Worm (Caenorhabditis elegans) whole organism, L2 larva: Measurements from ENCODE around the gene C48D1.5.

Source experiments
- C34F6.9 ChIP-seq: fragments of 150-350 bp; optimal IDR thresholded peaks from 2 replicates; lab custom pipeline; 2014; ENCODE audit warnings: missing biosample characterization, missing genetic modification characterization
- F13H6.1 ChIP-seq: sonication (generic microtip); optimal IDR thresholded peaks from 2 replicates; lab custom pipeline; 2016; ENCODE audit warnings: missing genetic modification characterization, missing compliant biosample characterization
- R02D3.7 ChIP-seq: fragments of 150-350 bp; optimal IDR thresholded peaks from 2 replicates; lab custom pipeline; 2014; ENCODE audit warnings: missing biosample characterization, missing genetic modification characterization
- Y55F3AM.14 ChIP-seq: fragments of 200-800 bp; sonication (Bioruptor generic); optimal IDR thresholded peaks from 2 replicates; lab custom pipeline; 2018; ENCODE audit warnings: mild to moderate bottlenecking, missing genetic modification characterization, missing compliant biosample characterization
- ZK546.5 ChIP-seq: sonication (generic microtip); optimal IDR thresholded peaks from 2 replicates; lab custom pipeline; 2017; ENCODE audit warnings: missing biosample characterization, missing genetic modification characterization
- ama-1 ChIP-seq: fragments of 150-350 bp; optimal IDR thresholded peaks from 2 replicates; lab custom pipeline; 2018; ENCODE audit warnings: inconsistent platforms
- blmp-1 ChIP-seq: sonication (generic microtip); optimal IDR thresholded peaks from 2 replicates; lab custom pipeline; 2017; ENCODE audit warnings: missing genetic modification characterization, mild to moderate bottlenecking, missing compliant biosample characterization, antibody characterized with exemption, moderate library complexity; ENCODE audit not compliant: insufficient read depth
- ceh-16 ChIP-seq: fragments of 150-350 bp; optimal IDR thresholded peaks from 2 replicates; lab custom pipeline; 2014; ENCODE audit warnings: missing biosample characterization, missing genetic modification characterization
- ceh-82 ChIP-seq: fragments of 150-350 bp; optimal IDR thresholded peaks from 2 replicates; lab custom pipeline; 2014; ENCODE audit warnings: missing biosample characterization, missing genetic modification characterization
- crh-2 ChIP-seq: sonication (generic microtip); optimal IDR thresholded peaks from 2 replicates; lab custom pipeline; 2017; ENCODE audit warnings: missing biosample characterization, missing genetic modification characterization
- dmd-4 ChIP-seq: sonication (generic microtip); optimal IDR thresholded peaks from 2 replicates; lab custom pipeline; 2017; ENCODE audit warnings: missing biosample characterization, missing genetic modification characterization
- egl-27 ChIP-seq: sonication (generic microtip); optimal IDR thresholded peaks from 3 replicates; lab custom pipeline; 2017; ENCODE audit warnings: missing biosample characterization, missing genetic modification reagents, missing genetic modification characterization
- elt-3 ChIP-seq: sonication (generic microtip); optimal IDR thresholded peaks from 2 replicates; lab custom pipeline; 2017; ENCODE audit warnings: missing biosample characterization, missing genetic modification characterization
- gmeb-1 ChIP-seq: fragments of 150-350 bp; optimal IDR thresholded peaks from 2 replicates; lab custom pipeline; 2014; ENCODE audit warnings: missing biosample characterization, missing genetic modification characterization
- lin-13 ChIP-seq: fragments of 150-350 bp; optimal IDR thresholded peaks from 2 replicates; lab custom pipeline; 2014; ENCODE audit warnings: missing biosample characterization, missing genetic modification reagents, missing genetic modification characterization
- lin-39 ChIP-seq: fragments of 150-350 bp; optimal IDR thresholded peaks from 2 replicates; lab custom pipeline; 2014; ENCODE audit warnings: missing biosample characterization, missing genetic modification reagents, missing genetic modification characterization
- mab-5 ChIP-seq: fragments of 150-350 bp; optimal IDR thresholded peaks from 2 replicates; lab custom pipeline; 2014; ENCODE audit warnings: missing biosample characterization, missing genetic modification characterization
- mbf-1 ChIP-seq: sonication (generic microtip); optimal IDR thresholded peaks from 2 replicates; lab custom pipeline; 2017; ENCODE audit warnings: missing biosample characterization, missing genetic modification characterization
- mdl-1 ChIP-seq, 2 experiments: fragments of 150-350 bp in 1 of 2; sonication (generic microtip) in 1 of 2; optimal IDR thresholded peaks; 2 replicates each; lab custom pipeline; 2017; ENCODE audit warnings: missing biosample characterization in 2 of 2, missing genetic modification characterization in 2 of 2
- nhr-10 ChIP-seq: sonication (generic microtip); optimal IDR thresholded peaks from 2 replicates; lab custom pipeline; 2017; ENCODE audit warnings: missing biosample characterization, missing genetic modification characterization
- nhr-11 ChIP-seq: fragments of 150-350 bp; optimal IDR thresholded peaks from 2 replicates; lab custom pipeline; 2014; ENCODE audit warnings: missing biosample characterization, missing genetic modification characterization
- nhr-12 ChIP-seq: fragments of 150-350 bp; optimal IDR thresholded peaks from 2 replicates; lab custom pipeline; 2014; ENCODE audit warnings: missing biosample characterization, missing genetic modification characterization
- nhr-129 ChIP-seq: fragments of 150-350 bp; optimal IDR thresholded peaks from 2 replicates; lab custom pipeline; 2014; ENCODE audit warnings: missing biosample characterization, missing genetic modification characterization
- nhr-21 ChIP-seq: fragments of 150-350 bp; optimal IDR thresholded peaks from 2 replicates; lab custom pipeline; 2014; ENCODE audit warnings: missing biosample characterization, missing genetic modification characterization
- nhr-237 ChIP-seq: fragments of 150-350 bp; optimal IDR thresholded peaks from 2 replicates; lab custom pipeline; 2014; ENCODE audit warnings: missing biosample characterization, missing genetic modification characterization
- nhr-25 ChIP-seq: fragments of 150-350 bp; sonication (generic microtip); optimal IDR thresholded peaks from 3 replicates; lab custom pipeline; 2014; ENCODE audit warnings: missing biosample characterization, missing genetic modification characterization
- nhr-6 ChIP-seq: fragments of 150-350 bp; optimal IDR thresholded peaks from 2 replicates; lab custom pipeline; 2014; ENCODE audit warnings: missing biosample characterization, missing genetic modification characterization
- nhr-77 ChIP-seq: fragments of 150-350 bp; optimal IDR thresholded peaks from 2 replicates; lab custom pipeline; 2014; ENCODE audit warnings: missing biosample characterization, missing genetic modification characterization
- peb-1 ChIP-seq: fragments of 150-350 bp; optimal IDR thresholded peaks from 2 replicates; lab custom pipeline; 2014; ENCODE audit warnings: missing biosample characterization, missing genetic modification characterization
- sma-3 ChIP-seq: sonication (generic microtip); optimal IDR thresholded peaks from 2 replicates; lab custom pipeline; 2016; ENCODE audit warnings: missing genetic modification reagents, missing genetic modification characterization, missing compliant biosample characterization
- snpc-4 ChIP-seq: fragments of 150-350 bp; optimal IDR thresholded peaks from 2 replicates; lab custom pipeline; 2014; ENCODE audit warnings: missing biosample characterization, missing genetic modification characterization
- unc-39 ChIP-seq: fragments of 150-350 bp; optimal IDR thresholded peaks from 2 replicates; lab custom pipeline; 2014; ENCODE audit warnings: missing biosample characterization, missing genetic modification characterization
- unc-55 ChIP-seq: fragments of 150-350 bp; sonication (generic microtip); optimal IDR thresholded peaks from 3 replicates; lab custom pipeline; 2014; ENCODE audit warnings: missing biosample characterization, missing genetic modification reagents, missing genetic modification characterization
- zag-1 ChIP-seq: fragments of 150-350 bp; optimal IDR thresholded peaks from 2 replicates; lab custom pipeline; 2014; ENCODE audit warnings: missing biosample characterization, missing genetic modification characterization
- ztf-1 ChIP-seq: fragments of 200-800 bp; sonication (Bioruptor generic); conservative IDR thresholded peaks from 2 replicates; pipeline ENCODE4 v1.3.6; 2022; ENCODE audit warnings: missing genetic modification characterization, missing compliant biosample characterization
- ztf-11 ChIP-seq: sonication (generic microtip); optimal IDR thresholded peaks from 2 replicates; lab custom pipeline; 2017; ENCODE audit warnings: missing biosample characterization, missing genetic modification characterization
- ztf-4 ChIP-seq: fragments of 150-350 bp; optimal IDR thresholded peaks from 2 replicates; lab custom pipeline; 2014; ENCODE audit warnings: missing biosample characterization, missing genetic modification characterization

C48D1.5 gene

ce11 chrIV:13221657-13222056 is at the start of gene C48D1.5:
TSS of gene C48D1.5 (plus strand) at chrIV:13221957.
- TF ChIP-seq mbf-1 (tag; lab: Kevin White, UChicago) (no peak), ZK546.5 (no peak), R02D3.7 (tag; lab: Kevin White, UChicago) (no peak)
- TF ChIP-seq, all 48 proteins: peak for 0

- TF ChIP-seq ceh-16 (no peak), ztf-4 (tag; lab: Kevin White, UChicago) (no peak), nhr-6 (no peak), ztf-11 (tag; lab: Kevin White, UChicago) (no peak), elt-3 (tag; lab: Kevin White, UChicago) (no peak), nhr-25 (tag; lab: Kevin White, UChicago) (no peak), C34F6.9 (no peak), F13H6.1 (tag; lab: Kevin White, UChicago) (no peak), unc-39 (tag; lab: Kevin White, UChicago) (no peak), egl-27 (tag; lab: Kevin White, UChicago) (no peak), nhr-129 (tag; lab: Kevin White, UChicago) (no peak), mab-5 (tag; lab: Kevin White, UChicago) (no peak), nhr-237 (tag; lab: Kevin White, UChicago) (no peak), sma-3 (GFP tag; lab: Kevin White, UChicago) (no peak), ztf-1 (GFP tag; lab: Robert Waterston, UW) (no peak), nhr-77 (tag; lab: Kevin White, UChicago) (no peak), peb-1 (no peak), Y55F3AM.14 (GFP tag; lab: Kevin White, UChicago) (no peak), R02D3.7 (tag; lab: Kevin White, UChicago) (no peak)
Measured at ce11 chrIV:13173359-13173758, 48.4 kb upstream of the C48D1.5 start.

- no peak for TF ChIP-seq dmd-4 (tag; lab: Kevin White, UChicago)
- no peak for TF ChIP-seq nhr-11
- no peak for TF ChIP-seq zag-1
- no peak for TF ChIP-seq lin-39 (tag; lab: Kevin White, UChicago)
- no peak for TF ChIP-seq egl-27 (tag; lab: Kevin White, UChicago)
- no peak for TF ChIP-seq sma-3 (GFP tag; lab: Kevin White, UChicago)
- no peak for TF ChIP-seq ZK546.5
- no peak for TF ChIP-seq peb-1
- peak; percentile 31 for TF ChIP-seq nhr-129 (tag; lab: Kevin White, UChicago)
Measured at ce11 chrIV:13179295-13179694, 42.5 kb upstream of the C48D1.5 start, which contains the start of gene lev-1. TSS of gene lev-1 (minus strand) at chrIV:13179395.

ce11 chrIV:13180723-13181122 is 41.0 kb upstream of the C48D1.5 start, which contains the start of gene F58D2.3:
TSS of gene F58D2.3 (minus strand) at chrIV:13180823.
- TF ChIP-seq nhr-12 (tag; lab: Kevin White, UChicago) (no peak), lin-13 (GFP tag; lab: Kevin White, UChicago) (no peak), F13H6.1 (tag; lab: Kevin White, UChicago) (no peak), dmd-4 (tag; lab: Kevin White, UChicago) (no peak), peb-1 (no peak), nhr-11 (no peak), ama-1 (lab: Kevin White, UChicago) (no peak), C34F6.9 (no peak), nhr-25 (tag; lab: Kevin White, UChicago) (no peak)

ce11 chrIV:13188959-13189358 is 32.8 kb upstream of the C48D1.5 start, which contains the start of gene F58D2.4:
TSS of gene F58D2.4 (minus strand) at chrIV:13189059.
- TF ChIP-seq mdl-1 (tag; optimal IDR thresholded peaks at IDR 0.05; lab: Kevin White, UChicago) (no peak), nhr-10 (tag; lab: Kevin White, UChicago) (no peak), sma-3 (GFP tag; lab: Kevin White, UChicago) (no peak), gmeb-1 (tag; lab: Kevin White, UChicago) (no peak), snpc-4 (tag; lab: Kevin White, UChicago) (no peak), Y55F3AM.14 (GFP tag; lab: Kevin White, UChicago) (no peak), dmd-4 (tag; lab: Kevin White, UChicago) (no peak), unc-55 (GFP tag; lab: Kevin White, UChicago) (no peak)

- no peak for TF ChIP-seq C34F6.9
- TF ChIP-seq egl-27 (tag; lab: Kevin White, UChicago): no peak
- TF ChIP-seq crh-2 (tag; lab: Kevin White, UChicago): no peak
- TF ChIP-seq ceh-82 (tag; lab: Kevin White, UChicago): no peak
- TF ChIP-seq unc-55 (GFP tag; lab: Kevin White, UChicago): no peak
- no peak for TF ChIP-seq ama-1 (lab: Kevin White, UChicago)
- no peak for TF ChIP-seq blmp-1 (tag; lab: Kevin White, UChicago)
- TF ChIP-seq lin-39 (tag; lab: Kevin White, UChicago): no peak
- no peak for TF ChIP-seq peb-1
- TF ChIP-seq R02D3.7 (tag; lab: Kevin White, UChicago): no peak
- no peak for TF ChIP-seq nhr-21 (tag; lab: Kevin White, UChicago)
Measured at ce11 chrIV:13189467-13189866, 32.3 kb upstream of the C48D1.5 start, which contains the start of gene F58D2.2. TSS of gene F58D2.2 (plus strand) at chrIV:13189767.
